Worm (Caenorhabditis elegans): ENCODE results near the gene R31.2.

ce11 chrV:11952854-11953447 is 35.6 kb downstream of the R31.2 start:
- TF ChIP-seq cog-1 (tag; optimal IDR thresholded peaks at IDR 0.05) (no peak), ztf-29 (GFP tag; IDR thresholded peaks at IDR 0.05) (no peak), ref-1 (GFP tag; conservative IDR thresholded peaks at IDR 0.05) (no peak)

Measured in whole organism, midembryonic.